Worm (Caenorhabditis elegans): ENCODE data around the gene Y4C6B.7.

DNA sequence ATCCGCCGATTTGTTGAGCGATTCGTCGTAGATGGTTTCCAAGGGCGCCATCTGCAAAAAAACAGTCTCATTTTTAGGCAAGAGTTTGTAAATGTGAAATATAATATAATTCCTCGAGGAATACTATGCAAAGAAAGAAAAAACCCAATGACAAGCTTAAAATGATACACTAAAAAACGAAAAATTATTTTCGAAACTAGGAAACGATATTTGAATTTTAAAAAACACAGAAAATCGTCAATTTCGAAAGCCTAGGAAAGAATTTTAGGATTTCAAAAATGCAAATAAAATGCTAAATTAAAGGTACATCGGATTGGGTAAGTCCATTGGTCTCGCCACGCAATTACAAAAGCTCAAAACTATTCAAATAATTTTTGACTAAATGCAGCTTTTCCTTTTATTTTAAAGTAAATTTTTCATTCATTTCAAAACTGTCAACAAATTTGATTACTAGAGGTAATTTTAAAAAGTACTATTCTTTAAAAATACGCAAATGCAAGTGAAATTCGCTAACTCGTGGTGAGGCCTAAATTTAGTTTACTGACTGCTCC is 38.3 kb upstream of the Y4C6B.7 start, which contains the start of the genes htp-1 and ZK616.5:
- TF ChIP-seq ceh-19 (GFP tag; optimal IDR thresholded peaks at IDR 0.05) (no peak), tbx-2 (tag; optimal IDR thresholded peaks at IDR 0.05) (no peak), zip-5 (tag; optimal IDR thresholded peaks at IDR 0.05) (no peak), hlh-30 (tag; optimal IDR thresholded peaks at IDR 0.05; ENCODE audit: insufficient read depth) (no peak), pha-4 (tag; optimal IDR thresholded peaks at IDR 0.05) (no peak), nhr-232 (tag; optimal IDR thresholded peaks at IDR 0.05) (no peak), ceh-48 (tag; optimal IDR thresholded peaks at IDR 0.05) (no peak), dmd-4 (tag; optimal IDR thresholded peaks at IDR 0.05; ENCODE audit: borderline replicate concordance) (no peak), sox-4 (tag; optimal IDR thresholded peaks at IDR 0.05) (no peak), fkh-6 (tag; optimal IDR thresholded peaks at IDR 0.05) (no peak), ceh-2 (tag; optimal IDR thresholded peaks at IDR 0.05) (no peak), nhr-11 (tag; optimal IDR thresholded peaks at IDR 0.05) (no peak), hlh-8 (tag; optimal IDR thresholded peaks at IDR 0.05) (no peak), ceh-6 (GFP tag; optimal IDR thresholded peaks at IDR 0.05) (no peak)

Measured in whole organism, late embryonic.